Fruit fly (Drosophila melanogaster): ENCODE results near the gene mRpS26.
A peak's percentile ranks its signal among the peaks of the same experiment; 100 is the strongest.

mRpS26 gene

DNA sequence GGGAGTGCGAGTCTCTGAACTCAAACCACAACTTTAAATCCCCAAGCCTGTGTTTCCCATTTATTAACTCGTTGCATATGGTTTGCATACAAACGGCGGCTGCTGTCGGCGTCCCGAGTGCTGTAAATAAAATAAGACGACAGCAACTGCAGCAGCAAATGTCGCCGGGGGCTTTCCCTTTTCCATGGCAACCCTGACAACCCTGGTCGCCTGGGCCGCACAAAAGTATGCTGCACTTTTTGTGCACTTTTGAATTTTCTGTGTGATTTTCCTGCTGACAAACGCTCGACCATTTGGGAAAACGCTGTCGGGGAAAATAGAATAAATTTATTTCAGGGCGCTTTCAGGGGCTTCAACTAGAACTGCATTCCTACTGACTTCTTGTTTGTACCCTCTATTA lies 47.8 kb downstream of the mRpS26 start:
- TF ChIP-seq CTCF (optimal IDR thresholded peaks at IDR 0.05) (peak in 1 of 2 experiments; percentile 37), CG8478 (optimal IDR thresholded peaks at IDR 0.05) (no peak)

Data from S2 (cell line).